Fruit fly (Drosophila melanogaster): Measurements from ENCODE around the gene Drsl3.

DNA sequence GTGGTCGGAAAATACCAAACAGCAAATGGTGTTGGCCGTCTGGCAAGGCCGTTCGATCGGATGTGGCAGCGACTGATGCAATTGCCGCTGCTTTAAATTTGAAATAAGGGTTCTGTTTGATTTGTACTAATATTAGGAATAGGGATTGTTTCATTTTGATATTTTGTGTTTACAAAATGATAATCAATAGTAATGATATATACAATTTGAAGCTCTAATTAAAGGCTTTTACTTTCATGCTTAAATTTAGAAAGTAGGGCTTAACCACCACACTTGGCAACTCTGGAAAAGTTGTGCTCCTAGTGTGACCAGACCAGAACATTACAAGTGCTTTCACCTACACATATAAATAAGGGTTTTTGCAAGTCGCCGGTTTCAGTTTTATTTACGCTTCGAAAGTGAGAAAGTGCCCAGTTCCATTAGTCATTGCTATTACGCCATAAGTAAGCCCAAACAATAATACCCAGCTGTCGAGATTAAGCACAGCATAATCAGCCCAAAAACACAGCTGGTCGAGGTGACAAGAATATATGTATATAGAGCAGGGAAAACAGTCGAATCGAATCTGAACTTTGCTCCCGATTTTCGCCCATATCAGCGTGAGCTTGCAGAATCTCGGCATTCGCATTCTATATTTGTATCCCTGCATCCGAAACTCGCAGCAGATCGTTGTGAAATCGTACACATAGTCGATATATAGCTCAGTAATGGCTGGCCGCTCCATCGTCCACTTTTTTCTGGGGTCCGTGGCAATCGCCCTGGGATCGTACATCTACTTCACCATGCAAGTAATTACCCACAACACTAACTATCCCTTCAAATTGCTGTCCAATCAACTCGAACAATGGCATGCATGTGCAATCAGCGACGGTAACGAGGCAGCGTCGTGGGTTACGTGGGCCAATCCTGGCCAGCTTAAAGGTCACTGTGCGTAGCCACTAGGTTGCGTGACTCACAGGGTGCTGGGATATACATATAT lies 11.4 kb downstream of the Drsl3 start, which contains the start of gene Gtpx:
- TF ChIP-seq psq (optimal IDR thresholded peaks at IDR 0.05) (no peak), EcR (GFP tag; optimal IDR thresholded peaks at IDR 0.05) (no peak), Dll (optimal IDR thresholded peaks at IDR 0.05) (no peak)
